Worm (Caenorhabditis elegans) whole organism, dauer: ENCODE data around the gene C08D8.1.
"Not testable (repeated sequence)": the region's sequence is repeated elsewhere in the genome, so short reads cannot be mapped to it uniquely, and the experiment has no call there.

ENCODE experiments used
- unc-62 ChIP-seq: sonication (generic microtip); optimal IDR thresholded peaks from 2 replicates; lab custom pipeline; 2017; ENCODE audit warnings: missing biosample characterization, missing genetic modification reagents, missing genetic modification characterization

C08D8.1 gene

ce11 chrV:8334360-8334759 is 11.2 kb upstream of the C08D8.1 start, which contains the start of gene tmd-2:
Gene tmd-2, plus strand, starts transcription at chrV:8334660.
- no peak for TF ChIP-seq unc-62 (GFP tag; lab: Kevin White, UChicago)

- TF ChIP-seq unc-62 (GFP tag; lab: Kevin White, UChicago): no peak
Observed at ce11 chrV:8335620-8336019, 9.9 kb upstream of the C08D8.1 start.

ce11 chrV:8340924-8341323 is 4.6 kb upstream of the C08D8.1 start, which contains the start of gene C08D8.7:
Gene C08D8.7, plus strand, starts transcription at chrV:8341224.
- not testable (repeated sequence) for TF ChIP-seq unc-62 (GFP tag; lab: Kevin White, UChicago)

- no peak for TF ChIP-seq unc-62 (GFP tag; lab: Kevin White, UChicago)
Observed at ce11 chrV:8342416-8342815, 3.1 kb upstream of the C08D8.1 start.

ce11 chrV:8348959-8349389 is 3.4 kb downstream of the C08D8.1 start:
- TF ChIP-seq unc-62 (GFP tag; lab: Kevin White, UChicago): no peak

ce11 chrV:8349950-8350349 is 4.4 kb downstream of the C08D8.1 start:
- TF ChIP-seq unc-62 (GFP tag; lab: Kevin White, UChicago): no peak

ce11 chrV:8351371-8351770 is 5.8 kb downstream of the C08D8.1 start, which contains the start of gene srsx-22:
Gene srsx-22, plus strand, starts transcription at chrV:8351671.
- TF ChIP-seq unc-62 (GFP tag; lab: Kevin White, UChicago): no peak

ce11 chrV:8355435-8356212 is 10.1 kb downstream of the C08D8.1 start, which contains the start of gene mom-2:
Gene mom-2, plus strand, starts transcription at chrV:8355988.
- TF ChIP-seq unc-62 (GFP tag; lab: Kevin White, UChicago): no peak

- no peak for TF ChIP-seq unc-62 (GFP tag; lab: Kevin White, UChicago)
Observed at ce11 chrV:8357756-8358155, 12.2 kb downstream of the C08D8.1 start.

ce11 chrV:8358702-8359101 is 13.1 kb downstream of the C08D8.1 start:
- no peak for TF ChIP-seq unc-62 (GFP tag; lab: Kevin White, UChicago)

ce11 chrV:8359113-8359564 is 13.6 kb downstream of the C08D8.1 start, which contains the start of gene mpdu-1:
Gene mpdu-1, minus strand, starts transcription at chrV:8359163.
- TF ChIP-seq unc-62 (GFP tag; lab: Kevin White, UChicago): no peak

ce11 chrV:8359792-8360191 is 14.2 kb downstream of the C08D8.1 start, which contains the start of gene F38E1.6:
Gene F38E1.6, plus strand, starts transcription at chrV:8360092.
- TF ChIP-seq unc-62 (GFP tag; lab: Kevin White, UChicago): no peak

ce11 chrV:8370705-8371104 is 25.1 kb downstream of the C08D8.1 start, which contains the start of gene gpa-2:
Gene gpa-2, plus strand, starts transcription at chrV:8371005.
- no peak for TF ChIP-seq unc-62 (GFP tag; lab: Kevin White, UChicago)

ce11 chrV:8375419-8375818 is 29.9 kb downstream of the C08D8.1 start, which contains the start of gene F38E1.10:
Gene F38E1.10, minus strand, starts transcription at chrV:8375519.
- no peak for TF ChIP-seq unc-62 (GFP tag; lab: Kevin White, UChicago)

- no peak for TF ChIP-seq unc-62 (GFP tag; lab: Kevin White, UChicago)
Observed at ce11 chrV:8375849-8376248, 30.3 kb downstream of the C08D8.1 start, which contains the start of gene F38E1.3. Gene F38E1.3, plus strand, starts transcription at chrV:8376149.

ce11 chrV:8379206-8379605 is 33.6 kb downstream of the C08D8.1 start, which contains the start of gene F52E1.5:
Gene F52E1.5, plus strand, starts transcription at chrV:8379506.
- no peak for TF ChIP-seq unc-62 (GFP tag; lab: Kevin White, UChicago)
